Worm (Caenorhabditis elegans): ENCODE results near the gene F39G3.4.

DNA sequence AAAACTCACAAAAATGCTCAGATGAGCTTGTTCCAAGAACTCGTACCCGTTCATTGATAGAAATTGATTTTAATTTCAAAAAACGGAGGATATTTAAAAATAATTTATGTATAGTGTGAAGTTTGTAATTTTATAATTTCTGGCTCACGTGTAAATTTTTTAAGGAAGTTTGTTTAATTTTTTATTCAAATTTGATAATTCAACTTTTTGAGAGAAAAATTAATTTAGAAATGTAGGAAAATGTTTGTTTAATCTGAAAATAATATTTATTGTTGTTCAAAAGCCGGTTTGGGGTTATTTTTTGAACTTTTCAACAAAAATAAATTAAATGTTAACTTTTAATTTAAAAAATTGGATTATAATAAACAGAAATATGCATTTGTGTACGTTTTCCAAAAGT is 48.5 kb upstream of the F39G3.4 start, which contains the start of gene K03B4.6:
- TF ChIP-seq unc-62 (GFP tag; optimal IDR thresholded peaks at IDR 0.05) (no peak), egl-27 (tag; optimal IDR thresholded peaks at IDR 0.05) (no peak), sox-4 (tag; optimal IDR thresholded peaks at IDR 0.05) (no peak), ceh-82 (tag; optimal IDR thresholded peaks at IDR 0.05) (no peak), nhr-77 (tag; optimal IDR thresholded peaks at IDR 0.05) (no peak)
